Fruit fly (Drosophila melanogaster): ENCODE data around the gene heca.

Gene heca

dm6 chr3R:30343048-30343447 lies 65.3 kb downstream of the heca start (continued):
- TF ChIP-seq CG7368 (GFP tag; optimal IDR thresholded peaks at IDR 0.05) (no peak), Eip78C (GFP tag) (no peak), CG34406 (GFP tag; optimal IDR thresholded peaks at IDR 0.05) (no peak)

- TF ChIP-seq CG8319 (GFP tag; optimal IDR thresholded peaks at IDR 0.05) (no peak), CG10631 (GFP tag; optimal IDR thresholded peaks at IDR 0.05) (no peak), CG8632 (GFP tag; optimal IDR thresholded peaks at IDR 0.05) (no peak), CG16779 (tag; optimal IDR thresholded peaks at IDR 0.05) (no peak), cyc (GFP tag; optimal IDR thresholded peaks at IDR 0.05) (no peak), Lpt (GFP tag; optimal IDR thresholded peaks at IDR 0.05) (no peak), CG6792 (GFP tag; optimal IDR thresholded peaks at IDR 0.05) (no peak), CG6276 (GFP tag; optimal IDR thresholded peaks at IDR 0.05) (peak; percentile 12), CG8119 (GFP tag; IDR thresholded peaks at IDR 0.05) (peak; percentile 66), dsx (GFP tag; optimal IDR thresholded peaks at IDR 0.05; ENCODE audit: poor library complexity, severe bottlenecking) (peak; percentile 89), CG32006 (GFP tag; optimal IDR thresholded peaks at IDR 0.05) (peak; percentile 49), CG9139 (GFP tag; optimal IDR thresholded peaks at IDR 0.05) (no peak), OdsH (GFP tag; optimal IDR thresholded peaks at IDR 0.05) (peak; percentile 23), Hr39 (GFP tag; optimal IDR thresholded peaks at IDR 0.05) (no peak), ss (GFP tag; optimal IDR thresholded peaks at IDR 0.05) (no peak), pdm3 (GFP tag; optimal IDR thresholded peaks at IDR 0.05) (no peak), Met (GFP tag; optimal IDR thresholded peaks at IDR 0.05) (no peak), CG15336 (GFP tag; IDR thresholded peaks at IDR 0.05) (peak; percentile 64), CG1621 (tag; optimal IDR thresholded peaks at IDR 0.05) (no peak), CG7368 (GFP tag; optimal IDR thresholded peaks at IDR 0.05) (no peak), Gug (GFP tag; IDR thresholded peaks at IDR 0.05) (no peak), CG3919 (GFP tag; optimal IDR thresholded peaks at IDR 0.05) (no peak), CG11762 (GFP tag; optimal IDR thresholded peaks at IDR 0.05; ENCODE audit: insufficient read depth) (no peak), svp (GFP tag) (no peak), net (GFP tag; optimal IDR thresholded peaks at IDR 0.05) (peak; percentile 20), spab (GFP tag; optimal IDR thresholded peaks at IDR 0.05) (no peak), CG11902 (GFP tag; optimal IDR thresholded peaks at IDR 0.05) (no peak), CG3032 (tag; optimal IDR thresholded peaks at IDR 0.05) (no peak), dac (GFP tag; optimal IDR thresholded peaks at IDR 0.05) (no peak), acj6 (GFP tag; optimal IDR thresholded peaks at IDR 0.05) (no peak), Sox15 (GFP tag; optimal IDR thresholded peaks at IDR 0.05) (no peak), fkh (GFP tag; optimal IDR thresholded peaks at IDR 0.05) (no peak), CG34406 (GFP tag; optimal IDR thresholded peaks at IDR 0.05) (no peak), CG10669 (GFP tag; optimal IDR thresholded peaks at IDR 0.05) (no peak), Hr4 (GFP tag; optimal IDR thresholded peaks at IDR 0.05) (peak; percentile 31), CG6854 (GFP tag; optimal IDR thresholded peaks at IDR 0.05) (no peak), CG31627 (GFP tag; optimal IDR thresholded peaks at IDR 0.05) (no peak), Blimp-1 (GFP tag; optimal IDR thresholded peaks at IDR 0.05) (no peak), Sox14 (GFP tag; optimal IDR thresholded peaks at IDR 0.05) (no peak), Eip78C (GFP tag) (peak; percentile 42), eg (GFP tag; IDR thresholded peaks at IDR 0.05) (peak; percentile 69), fd85E (GFP tag; optimal IDR thresholded peaks at IDR 0.05) (no peak), CG6163 (GFP tag; IDR thresholded peaks at IDR 0.05) (peak; percentile 39; the same call in 2 of the 3 replicates), Ets96B (tag; optimal IDR thresholded peaks at IDR 0.05) (no peak), Ets21C (GFP tag; optimal IDR thresholded peaks at IDR 0.05) (no peak), Sox102F (GFP tag; optimal IDR thresholded peaks at IDR 0.05) (no peak), CG11294 (GFP tag; IDR thresholded peaks at IDR 0.05) (peak; percentile 57; the same call in 1 of the 2 replicates), topi (GFP tag; optimal IDR thresholded peaks at IDR 0.05) (no peak), Hr38 (GFP tag; optimal IDR thresholded peaks at IDR 0.05) (no peak)
These were observed 65.9 kb downstream of the heca start for dm6 chr3R:30343453-30344220.

All from whole organism, prepupa.